Fruit fly (Drosophila melanogaster): Measurements from ENCODE around the gene Elo68alpha.
"Not testable (repeated sequence)": the region's sequence is repeated elsewhere in the genome, so short reads cannot be mapped to it uniquely, and the experiment has no call there.

Gene Elo68alpha

DNA sequence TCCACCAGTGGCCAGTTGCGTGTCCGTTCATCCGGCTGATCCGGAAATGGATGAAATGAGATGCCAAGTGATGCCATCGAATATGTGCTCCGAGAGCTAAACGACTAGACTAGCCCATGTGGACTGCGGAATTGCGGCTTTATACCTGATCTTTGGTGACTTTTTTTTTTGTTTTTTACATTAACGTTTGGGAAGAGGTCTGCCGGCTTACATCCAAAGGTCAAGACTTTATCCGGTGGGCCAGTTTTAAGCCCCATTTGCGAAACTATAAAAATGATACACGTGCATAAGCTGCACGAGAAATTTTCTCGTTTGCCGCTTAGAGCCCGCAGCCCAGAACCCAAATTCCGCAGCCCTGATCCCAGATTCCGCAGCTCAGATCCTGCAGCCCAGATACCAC is at the start of gene Elo68alpha:
Gene Elo68alpha (minus strand): TSS at position 101 of the 400 bp plus-strand sequence.
- TF ChIP-seq psq (optimal IDR thresholded peaks at IDR 0.05) (no peak), pan (optimal IDR thresholded peaks at IDR 0.05) (no peak), Dll (optimal IDR thresholded peaks at IDR 0.05) (no peak), CG8478 (optimal IDR thresholded peaks at IDR 0.05) (no peak), EcR (GFP tag; optimal IDR thresholded peaks at IDR 0.05) (no peak), usp (GFP tag; optimal IDR thresholded peaks at IDR 0.05) (no peak)

dm6 chr3L:11150735-11151287 is 48.0 kb upstream of the Elo68alpha start, which contains the start of gene CG6216:
TSS of gene CG6216 (minus strand) at chr3L:11150785.
- no peak for TF ChIP-seq Dll (optimal IDR thresholded peaks at IDR 0.05)
- no peak for TF ChIP-seq usp (GFP tag; optimal IDR thresholded peaks at IDR 0.05)
- TF ChIP-seq EcR (GFP tag; optimal IDR thresholded peaks at IDR 0.05), result no peak
- no peak for TF ChIP-seq CG8478 (optimal IDR thresholded peaks at IDR 0.05)
- no peak for TF ChIP-seq psq (optimal IDR thresholded peaks at IDR 0.05)
- no peak for TF ChIP-seq pan (optimal IDR thresholded peaks at IDR 0.05)

DNA sequence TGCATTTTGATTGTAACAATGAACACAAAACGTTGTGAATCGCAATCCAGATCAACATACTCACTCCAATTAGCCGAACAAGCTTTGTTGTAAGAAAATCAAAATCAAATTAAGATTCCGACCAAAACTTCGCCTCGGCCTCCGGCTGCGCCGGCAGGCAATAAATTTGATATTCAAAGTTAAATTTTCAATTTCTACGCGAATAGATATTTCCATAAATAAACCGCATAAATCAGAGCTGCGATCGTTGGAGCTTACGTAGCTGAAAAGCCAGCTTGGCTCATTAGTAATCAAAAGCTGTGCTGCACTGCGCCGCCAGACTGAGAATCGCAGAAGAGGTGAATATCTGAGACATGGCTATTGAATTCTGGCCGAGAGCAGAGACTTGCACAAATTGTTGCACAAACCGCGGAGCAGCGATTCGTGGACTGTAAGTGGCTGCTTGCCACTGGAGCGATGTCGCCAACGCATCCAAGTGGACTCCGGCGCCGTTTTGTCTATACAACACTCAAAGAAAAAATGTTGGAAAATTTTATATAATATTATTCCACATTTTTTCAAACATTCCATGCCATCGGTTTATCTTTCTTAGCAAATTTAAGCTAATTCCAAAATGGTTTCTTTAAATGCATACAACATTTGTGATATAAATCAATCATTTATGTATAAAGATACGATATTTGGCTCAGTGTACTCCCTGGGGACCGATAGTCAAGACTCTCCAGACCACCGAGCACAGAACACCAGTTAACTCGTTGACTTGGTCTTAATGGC is 45.8 kb upstream of the Elo68alpha start:
- TF ChIP-seq pan (optimal IDR thresholded peaks at IDR 0.05) (no peak), CG8478 (optimal IDR thresholded peaks at IDR 0.05) (no peak), psq (optimal IDR thresholded peaks at IDR 0.05) (no peak), usp (GFP tag; optimal IDR thresholded peaks at IDR 0.05) (no peak), Dll (optimal IDR thresholded peaks at IDR 0.05) (no peak), EcR (GFP tag; optimal IDR thresholded peaks at IDR 0.05) (no peak)

DNA sequence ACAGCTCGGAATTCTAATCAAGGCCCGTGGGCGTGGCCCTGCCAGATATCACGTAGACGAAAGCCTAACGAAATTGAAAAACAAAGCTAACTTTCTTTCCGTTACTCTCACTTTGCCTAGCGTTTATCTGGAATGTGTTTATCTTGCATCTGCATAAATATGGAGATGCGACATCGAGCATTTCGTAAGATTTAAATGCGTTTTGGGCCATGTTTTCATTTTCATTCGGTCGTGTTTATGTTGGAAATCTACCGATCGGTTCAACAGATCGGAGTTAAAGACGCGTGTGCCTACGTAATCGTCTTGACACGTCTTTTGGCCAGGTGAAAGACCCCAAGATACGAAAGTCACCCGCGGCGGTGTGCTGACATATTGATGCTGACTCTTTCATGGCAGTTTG is 44.8 kb upstream of the Elo68alpha start:
- TF ChIP-seq psq (optimal IDR thresholded peaks at IDR 0.05) (no peak), pan (optimal IDR thresholded peaks at IDR 0.05) (no peak), usp (GFP tag; optimal IDR thresholded peaks at IDR 0.05) (no peak), Dll (optimal IDR thresholded peaks at IDR 0.05) (no peak), EcR (GFP tag; optimal IDR thresholded peaks at IDR 0.05) (no peak), CG8478 (optimal IDR thresholded peaks at IDR 0.05) (no peak)

DNA sequence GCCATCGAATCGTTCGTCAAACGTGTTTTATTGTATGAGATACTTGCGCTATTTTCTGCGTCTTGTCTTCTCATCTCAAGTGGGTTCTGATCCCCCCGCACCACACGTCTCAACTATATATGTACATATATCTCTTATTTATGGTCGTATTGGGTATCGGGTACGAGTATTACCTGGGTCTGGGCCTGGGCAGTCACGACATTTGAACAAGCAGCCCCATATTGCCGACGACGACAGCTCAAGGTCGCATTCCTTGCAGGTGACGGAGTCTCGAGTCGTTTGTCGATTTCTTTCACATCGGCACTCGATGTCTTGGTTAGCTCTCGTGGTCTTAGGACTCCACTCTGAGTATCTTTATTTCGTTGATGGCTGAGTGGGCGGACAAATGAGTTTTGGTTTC is 42.2 kb upstream of the Elo68alpha start:
- TF ChIP-seq Dll (optimal IDR thresholded peaks at IDR 0.05) (no peak), pan (optimal IDR thresholded peaks at IDR 0.05) (no peak), psq (optimal IDR thresholded peaks at IDR 0.05) (no peak), usp (GFP tag; optimal IDR thresholded peaks at IDR 0.05) (no peak), CG8478 (optimal IDR thresholded peaks at IDR 0.05) (no peak), EcR (GFP tag; optimal IDR thresholded peaks at IDR 0.05) (no peak)

dm6 chr3L:11138862-11139261 is 36.0 kb upstream of the Elo68alpha start:
- TF ChIP-seq CG8478 (optimal IDR thresholded peaks at IDR 0.05), result no peak
- TF ChIP-seq pan (optimal IDR thresholded peaks at IDR 0.05), result no peak
- TF ChIP-seq Dll (optimal IDR thresholded peaks at IDR 0.05), result no peak
- TF ChIP-seq EcR (GFP tag; optimal IDR thresholded peaks at IDR 0.05), result no peak

dm6 chr3L:11136349-11136748 is 33.5 kb upstream of the Elo68alpha start:
- TF ChIP-seq CG8478 (optimal IDR thresholded peaks at IDR 0.05) (no peak), Dll (optimal IDR thresholded peaks at IDR 0.05) (no peak), psq (optimal IDR thresholded peaks at IDR 0.05) (no peak), EcR (GFP tag; optimal IDR thresholded peaks at IDR 0.05) (no peak), usp (GFP tag; optimal IDR thresholded peaks at IDR 0.05) (no peak), pan (optimal IDR thresholded peaks at IDR 0.05) (no peak)

DNA sequence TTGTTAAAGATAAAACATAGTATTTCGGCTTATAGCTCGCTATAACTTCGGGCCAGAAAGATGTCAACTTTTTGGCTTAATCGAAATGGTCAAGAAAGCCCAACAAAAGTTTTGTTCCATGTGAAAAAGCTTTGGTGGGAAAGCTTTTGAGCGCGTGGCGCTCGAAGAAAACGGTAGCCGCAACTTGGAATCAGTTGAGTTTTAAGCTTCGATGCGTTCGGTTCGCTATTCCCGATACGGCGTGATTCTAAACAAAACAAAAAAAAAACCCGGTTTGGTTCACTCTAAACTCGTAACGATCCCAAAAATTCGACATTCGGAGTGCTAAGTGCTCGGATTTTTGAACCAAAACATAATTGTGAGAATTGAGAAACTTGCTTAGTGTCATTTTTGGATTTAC is 33.0 kb upstream of the Elo68alpha start, which contains the start of gene IRSp53:
Gene IRSp53 (plus strand): TSS at position 204 of the 400 bp plus-strand sequence.
- TF ChIP-seq psq (optimal IDR thresholded peaks at IDR 0.05) (no peak), CG8478 (optimal IDR thresholded peaks at IDR 0.05) (no peak), Dll (optimal IDR thresholded peaks at IDR 0.05) (no peak), pan (optimal IDR thresholded peaks at IDR 0.05) (no peak), EcR (GFP tag; optimal IDR thresholded peaks at IDR 0.05) (no peak), usp (GFP tag; optimal IDR thresholded peaks at IDR 0.05) (no peak)

DNA sequence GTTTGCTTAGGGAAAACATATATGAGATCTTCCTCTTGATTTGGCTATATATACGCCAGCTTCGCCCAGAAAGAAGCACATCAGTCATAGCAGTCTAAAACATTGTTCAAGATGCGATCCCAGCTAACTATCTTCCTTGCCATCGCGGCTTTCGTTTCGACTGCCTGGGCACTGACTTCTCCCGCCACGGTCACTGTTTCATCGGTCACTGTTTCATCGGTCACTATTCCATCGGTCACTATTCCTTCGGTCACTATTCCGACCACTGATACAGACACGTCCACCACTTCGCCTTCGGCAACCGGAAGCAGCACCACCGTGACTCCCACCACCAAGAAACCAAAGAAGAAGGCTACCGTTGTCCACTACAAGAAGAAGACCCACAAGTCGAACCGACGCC is 32.1 kb upstream of the Elo68alpha start, which contains the start of gene CG14143:
Gene CG14143 (plus strand): TSS at position 102 of the 400 bp plus-strand sequence.
- TF ChIP-seq usp (GFP tag; optimal IDR thresholded peaks at IDR 0.05); Dll (optimal IDR thresholded peaks at IDR 0.05); psq (optimal IDR thresholded peaks at IDR 0.05): not testable (repeated sequence)

- TF ChIP-seq usp (GFP tag; optimal IDR thresholded peaks at IDR 0.05); EcR (GFP tag; optimal IDR thresholded peaks at IDR 0.05); psq (optimal IDR thresholded peaks at IDR 0.05): not testable (repeated sequence)
Measured at dm6 chr3L:11132055-11132454, 29.2 kb upstream of the Elo68alpha start, which contains the start of gene CG32074. TSS of gene CG32074 (minus strand) at chr3L:11132322.

dm6 chr3L:11130535-11130934 is 27.7 kb upstream of the Elo68alpha start, which contains the start of gene nol:
TSS of gene nol (plus strand) at chr3L:11130835.
- TF ChIP-seq usp (GFP tag; optimal IDR thresholded peaks at IDR 0.05) (no peak), EcR (GFP tag; optimal IDR thresholded peaks at IDR 0.05) (no peak), Dll (optimal IDR thresholded peaks at IDR 0.05) (no peak), CG8478 (optimal IDR thresholded peaks at IDR 0.05) (no peak), psq (optimal IDR thresholded peaks at IDR 0.05) (no peak), pan (optimal IDR thresholded peaks at IDR 0.05) (no peak)

All from whole organism.